Worm (Caenorhabditis elegans) whole organism, L2 larva: ENCODE measurements around the gene T24B8.3.

ENCODE experiments used
- ama-1 ChIP-seq: fragments of 150-350 bp; optimal IDR thresholded peaks from 2 replicates; lab custom pipeline; 2018; ENCODE audit warnings: inconsistent platforms
- egl-27 ChIP-seq: sonication (generic microtip); optimal IDR thresholded peaks from 3 replicates; lab custom pipeline; 2017; ENCODE audit warnings: missing biosample characterization, missing genetic modification reagents, missing genetic modification characterization
- lin-13 ChIP-seq: fragments of 150-350 bp; optimal IDR thresholded peaks from 2 replicates; lab custom pipeline; 2014; ENCODE audit warnings: missing biosample characterization, missing genetic modification reagents, missing genetic modification characterization
- nhr-11 ChIP-seq: fragments of 150-350 bp; optimal IDR thresholded peaks from 2 replicates; lab custom pipeline; 2014; ENCODE audit warnings: missing biosample characterization, missing genetic modification characterization
- nhr-237 ChIP-seq: fragments of 150-350 bp; optimal IDR thresholded peaks from 2 replicates; lab custom pipeline; 2014; ENCODE audit warnings: missing biosample characterization, missing genetic modification characterization
- nhr-25 ChIP-seq: fragments of 150-350 bp; sonication (generic microtip); optimal IDR thresholded peaks from 3 replicates; lab custom pipeline; 2014; ENCODE audit warnings: missing biosample characterization, missing genetic modification characterization
- nhr-6 ChIP-seq: fragments of 150-350 bp; optimal IDR thresholded peaks from 2 replicates; lab custom pipeline; 2014; ENCODE audit warnings: missing biosample characterization, missing genetic modification characterization
- unc-55 ChIP-seq: fragments of 150-350 bp; sonication (generic microtip); optimal IDR thresholded peaks from 3 replicates; lab custom pipeline; 2014; ENCODE audit warnings: missing biosample characterization, missing genetic modification reagents, missing genetic modification characterization
- unc-62 ChIP-seq: fragments of 150-350 bp; optimal IDR thresholded peaks from 2 replicates; lab custom pipeline; 2014; ENCODE audit warnings: missing biosample characterization, missing genetic modification reagents, missing genetic modification characterization
- zag-1 ChIP-seq: fragments of 150-350 bp; optimal IDR thresholded peaks from 2 replicates; lab custom pipeline; 2014; ENCODE audit warnings: missing biosample characterization, missing genetic modification characterization

ce11 chrII:9028096-9028495 lies 32.8 kb downstream of the T24B8.3 start:
- TF ChIP-seq nhr-11 (tag; lab: Kevin White, UChicago), result no peak
- TF ChIP-seq unc-62 (GFP tag; lab: Kevin White, UChicago), result no peak
- TF ChIP-seq lin-13 (GFP tag; lab: Kevin White, UChicago), result no peak
- TF ChIP-seq nhr-237 (tag; lab: Kevin White, UChicago), result no peak
- no peak for TF ChIP-seq ama-1 (lab: Kevin White, UChicago)
- peak; percentile 26 for TF ChIP-seq nhr-25 (tag; lab: Kevin White, UChicago)
- TF ChIP-seq zag-1 (tag; lab: Kevin White, UChicago), result no peak
- no peak for TF ChIP-seq egl-27 (tag; lab: Kevin White, UChicago)
- TF ChIP-seq nhr-6 (tag; lab: Kevin White, UChicago), result no peak
- TF ChIP-seq unc-55 (GFP tag; lab: Kevin White, UChicago), result no peak
